Fruit fly (Drosophila melanogaster): ENCODE data around the gene X11Lbeta.

The X11Lbeta gene

DNA sequence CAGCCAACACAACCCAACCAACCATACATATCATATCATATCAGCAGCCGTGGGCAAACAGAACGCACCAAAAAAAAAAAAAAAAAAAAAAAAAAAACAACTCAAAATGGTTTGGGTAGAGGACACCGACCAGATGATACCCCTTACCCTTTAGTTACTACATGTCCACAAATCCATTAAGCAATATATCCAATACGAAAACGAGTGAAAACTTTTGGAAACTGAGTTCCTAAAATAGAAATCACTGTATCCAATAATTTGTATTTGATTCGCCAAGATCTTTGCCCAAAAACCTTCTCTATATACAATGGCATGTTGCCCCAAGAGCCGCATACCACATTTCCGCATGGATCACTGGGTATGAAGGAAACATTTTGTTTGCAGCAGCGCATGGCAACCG is 46.1 kb upstream of the X11Lbeta start:
- peak; percentile 66 for TF ChIP-seq CG32772 (GFP tag; IDR thresholded peaks at IDR 0.05)
- no peak for TF ChIP-seq CG9932 (GFP tag; IDR thresholded peaks at IDR 0.05)
- peak in 1 of 2 experiments; percentile 47 for TF ChIP-seq pan (optimal IDR thresholded peaks at IDR 0.05)
- peak; percentile 12 to 16 for TF ChIP-seq pan (GFP tag; optimal IDR thresholded peaks at IDR 0.05 in 1 of 2, IDR thresholded peaks at IDR 0.05 in 1 of 2)
- peak; percentile 35; the same call in 1 of the 2 replicates for TF ChIP-seq Drgx (GFP tag; IDR thresholded peaks at IDR 0.05)
- peak; percentile 51 for TF ChIP-seq D19B (GFP tag; optimal IDR thresholded peaks at IDR 0.05)
- peak; percentile 74 for TF ChIP-seq row (GFP tag; IDR thresholded peaks at IDR 0.05)
- TF ChIP-seq CG10543 (GFP tag; optimal IDR thresholded peaks at IDR 0.05) = no peak
- TF ChIP-seq Med (GFP tag) = peak; percentile 1
- TF ChIP-seq Mad (GFP tag; optimal IDR thresholded peaks at IDR 0.05) = no peak
- TF ChIP-seq bsh (GFP tag; optimal IDR thresholded peaks at IDR 0.05) = peak in 1 of 2 experiments; percentile 32
- no peak for TF ChIP-seq Kr (GFP tag; optimal IDR thresholded peaks at IDR 0.05)
- 0 out of 2 replicates have a peak, but pooled peaks have one; percentile 24 for TF ChIP-seq Ptx1 (GFP tag; IDR thresholded peaks at IDR 0.05)
- no peak for TF ChIP-seq CG4282 (GFP tag; optimal IDR thresholded peaks at IDR 0.05)
- TF ChIP-seq psq (GFP tag; optimal IDR thresholded peaks at IDR 0.05) = no peak
- TF ChIP-seq eve (GFP tag; optimal IDR thresholded peaks at IDR 0.05) = peak in 1 of 2 experiments; percentile 1
- TF ChIP-seq nom (GFP tag; optimal IDR thresholded peaks at IDR 0.05) = peak; percentile 4
- peak; percentile 30 for TF ChIP-seq CG5180 (GFP tag; optimal IDR thresholded peaks at IDR 0.05)
- TF ChIP-seq dysf (GFP tag; IDR thresholded peaks at IDR 0.05) = 0 out of 3 replicates have a peak, but pooled peaks have one; percentile 29
- TF ChIP-seq CTCF (GFP tag; optimal IDR thresholded peaks at IDR 0.05) = no peak
- peak; percentile 60 for TF ChIP-seq sens (GFP tag)
- TF ChIP-seq Xrp1 (GFP tag; IDR thresholded peaks at IDR 0.05) = peak; percentile 12; the same call in 1 of the 2 replicates
- TF ChIP-seq gem (tag; optimal IDR thresholded peaks at IDR 0.05) = peak; percentile 15

dm6 chrX:10582064-10582463 is 45.5 kb upstream of the X11Lbeta start:
- TF ChIP-seq Doc2 (GFP tag; IDR thresholded peaks at IDR 0.05) = no peak
- no peak for TF ChIP-seq CG12236 (GFP tag; optimal IDR thresholded peaks at IDR 0.05)
- TF ChIP-seq CG34224 (GFP tag; IDR thresholded peaks at IDR 0.05; ENCODE audit: partially characterized antibody) = no peak
- no peak for TF ChIP-seq az2 (GFP tag; optimal IDR thresholded peaks at IDR 0.05)
- no peak for TF ChIP-seq Six4 (GFP tag; optimal IDR thresholded peaks at IDR 0.05)
- peak; percentile 5 for TF ChIP-seq NC2α (GFP tag; optimal IDR thresholded peaks at IDR 0.05)
- TF ChIP-seq maf-S (GFP tag; optimal IDR thresholded peaks at IDR 0.05) = no peak
- TF ChIP-seq gce (GFP tag; IDR thresholded peaks at IDR 0.05) = no peak
- TF ChIP-seq gfzf (GFP tag; optimal IDR thresholded peaks at IDR 0.05) = no peak
- TF ChIP-seq psq (GFP tag; optimal IDR thresholded peaks at IDR 0.05) = no peak
- peak; percentile 30 for TF ChIP-seq CHES-1-like (GFP tag; optimal IDR thresholded peaks at IDR 0.05)
- TF ChIP-seq odd (GFP tag; optimal IDR thresholded peaks at IDR 0.05) = peak; percentile 52
- TF ChIP-seq CG4820 (GFP tag; optimal IDR thresholded peaks at IDR 0.05) = no peak
- TF ChIP-seq sr (GFP tag; IDR thresholded peaks at IDR 0.05) = no peak
- TF ChIP-seq CG7839 (tag; optimal IDR thresholded peaks at IDR 0.05) = peak; percentile 10
- no peak for TF ChIP-seq CG17802 (tag; optimal IDR thresholded peaks at IDR 0.05)
- TF ChIP-seq Sox100B (GFP tag; optimal IDR thresholded peaks at IDR 0.05) = peak; percentile 25
- no peak for TF ChIP-seq Usf (GFP tag; optimal IDR thresholded peaks at IDR 0.05)
- no peak for TF ChIP-seq Optix (GFP tag; IDR thresholded peaks at IDR 0.05)
- TF ChIP-seq CG17328 (GFP tag; IDR thresholded peaks at IDR 0.05) = no peak
- peak; percentile 3 for TF ChIP-seq Side (GFP tag; optimal IDR thresholded peaks at IDR 0.05)
- TF ChIP-seq stc (GFP tag; IDR thresholded peaks at IDR 0.05) = no peak
- no peak for TF ChIP-seq Sry-β (GFP tag; optimal IDR thresholded peaks at IDR 0.05)
- no peak for TF ChIP-seq zen2 (GFP tag; IDR thresholded peaks at IDR 0.05; ENCODE audit: partially characterized antibody)
- peak; percentile 38 for TF ChIP-seq bab2 (GFP tag; optimal IDR thresholded peaks at IDR 0.05)
- no peak for TF ChIP-seq Trl (optimal IDR thresholded peaks at IDR 0.05)
- peak; percentile 60 for TF ChIP-seq Trl (GFP tag; optimal IDR thresholded peaks at IDR 0.05)
- TF ChIP-seq CG11085 (GFP tag; IDR thresholded peaks at IDR 0.05) = no peak
- TF ChIP-seq Ptx1 (GFP tag; IDR thresholded peaks at IDR 0.05) = no peak
- TF ChIP-seq CG6654 (GFP tag; optimal IDR thresholded peaks at IDR 0.05) = no peak
- no peak for TF ChIP-seq CG16813 (GFP tag; IDR thresholded peaks at IDR 0.05; ENCODE audit: partially characterized antibody)
- no peak for TF ChIP-seq CG34422 (GFP tag; IDR thresholded peaks at IDR 0.05)
